Worm (Caenorhabditis elegans): ENCODE measurements around the gene C16C8.5.

- TF ChIP-seq pqm-1 (tag; optimal IDR thresholded peaks at IDR 0.05) (no peak), F13H6.1 (tag; optimal IDR thresholded peaks at IDR 0.05) (no peak), ceh-9 (tag; optimal IDR thresholded peaks at IDR 0.05) (no peak), ama-1 (optimal IDR thresholded peaks at IDR 0.05) (no peak), fkh-10 (GFP tag; optimal IDR thresholded peaks at IDR 0.05) (no peak), ceh-6 (GFP tag; optimal IDR thresholded peaks at IDR 0.05) (no peak)
Measured at ce11 chrII:3428158-3428704, 17.0 kb downstream of the C16C8.5 start.
